Fruit fly (Drosophila melanogaster) whole organism, embryonic: Measurements from ENCODE around the gene VhaAC39-1.

Experiments used
- Abd-B ChIP-seq: fragments of 200-800 bp; sonication (Bioruptor generic); optimal IDR thresholded peaks from 2 replicates; lab custom pipeline; 2018; ENCODE audit warnings: missing biosample characterization, mild to moderate bottlenecking, missing genetic modification characterization, moderate library complexity
- Aef1 ChIP-seq: fragments of 200-800 bp; sonication (Bioruptor generic); IDR thresholded peaks from 3 replicates; pipeline ENCODE4 v1.3.6; 2022; ENCODE audit warnings: missing biosample characterization, missing genetic modification characterization
- Bgb ChIP-seq: fragments of 200-800 bp; sonication (Bioruptor generic); IDR thresholded peaks from 2 replicates; pipeline ENCODE4 v1.3.6; 2022; ENCODE audit warnings: missing biosample characterization, missing genetic modification characterization; ENCODE audit not compliant: partially characterized antibody
- CG10321 ChIP-seq: fragments of 200-800 bp; sonication (Bioruptor generic); IDR thresholded peaks from 2 replicates; pipeline ENCODE4 v1.3.6; 2022; ENCODE audit warnings: missing biosample characterization, missing genetic modification characterization
- CG10979 ChIP-seq: fragments of 200-800 bp; sonication (Bioruptor generic); optimal IDR thresholded peaks from 2 replicates; lab custom pipeline; 2018; ENCODE audit warnings: missing biosample characterization, mild to moderate bottlenecking, missing genetic modification characterization, moderate library complexity
- CG11696 ChIP-seq: fragments of 200-800 bp; sonication (Bioruptor generic); IDR thresholded peaks from 2 replicates; pipeline ENCODE4 v1.3.6; 2022; ENCODE audit warnings: missing biosample characterization, missing genetic modification characterization
- CG15479 ChIP-seq: fragments of 200-800 bp; sonication (Bioruptor generic); optimal IDR thresholded peaks from 3 replicates; lab custom pipeline; 2019; ENCODE audit warnings: missing biosample characterization, mild to moderate bottlenecking, missing genetic modification characterization, moderate library complexity
- CG1647 ChIP-seq: fragments of 200-800 bp; sonication (Bioruptor generic); optimal IDR thresholded peaks from 3 replicates; lab custom pipeline; 2016; ENCODE audit warnings: missing biosample characterization, missing genetic modification characterization
- CG17186 ChIP-seq: fragments of 200-800 bp; sonication (Bioruptor generic); optimal IDR thresholded peaks from 3 replicates; lab custom pipeline; 2017; ENCODE audit warnings: missing biosample characterization, missing genetic modification reagents, missing genetic modification characterization
- CG2199 ChIP-seq: fragments of 200-800 bp; sonication (Bioruptor generic); IDR thresholded peaks from 3 replicates; pipeline ENCODE4 v1.3.6; 2022; ENCODE audit warnings: missing biosample characterization, missing genetic modification characterization
- CG3163 ChIP-seq: fragments of 200-800 bp; sonication (Bioruptor generic); optimal IDR thresholded peaks from 3 replicates; lab custom pipeline; 2016; ENCODE audit warnings: missing biosample characterization, missing genetic modification characterization
- CG32532 ChIP-seq: fragments of 200-800 bp; sonication (Bioruptor generic); IDR thresholded peaks from 2 replicates; pipeline ENCODE4 v1.3.6; 2022; ENCODE audit warnings: missing biosample characterization, missing genetic modification characterization
- CG3847 ChIP-seq: fragments of 200-800 bp; sonication (Bioruptor generic); IDR thresholded peaks from 2 replicates; pipeline ENCODE4 v1.3.6; 2022; ENCODE audit warnings: missing biosample characterization, missing genetic modification characterization
- CG6175 ChIP-seq: fragments of 200-800 bp; sonication (Bioruptor generic); IDR thresholded peaks from 3 replicates; pipeline ENCODE4 v1.3.6; 2022; ENCODE audit warnings: missing biosample characterization, missing genetic modification characterization
- CG6791 ChIP-seq: fragments of 200-800 bp; sonication (Bioruptor generic); IDR thresholded peaks from 3 replicates; pipeline ENCODE4 v1.3.6; 2022; ENCODE audit warnings: missing biosample characterization, missing genetic modification characterization; ENCODE audit not compliant: partially characterized antibody
- CG8478 ChIP-seq: fragments of >200 bp; optimal IDR thresholded peaks from 2 replicates; lab custom pipeline; 2018
- Fer1 ChIP-seq: fragments of 200-800 bp; sonication (Bioruptor generic); optimal IDR thresholded peaks from 2 replicates; lab custom pipeline; 2017; ENCODE audit warnings: missing biosample characterization, mild to moderate bottlenecking, missing genetic modification characterization
- Fer3 ChIP-seq: fragments of 200-800 bp; sonication (Bioruptor generic); optimal IDR thresholded peaks from 2 replicates; lab custom pipeline; 2018; ENCODE audit warnings: missing biosample characterization, mild to moderate bottlenecking, missing genetic modification characterization, moderate library complexity
- H15 ChIP-seq: fragments of 200-800 bp; sonication (Bioruptor generic); IDR thresholded peaks from 3 replicates; pipeline ENCODE4 v1.3.6; 2022; ENCODE audit warnings: missing biosample characterization, missing genetic modification characterization
- HmgD ChIP-seq: fragments of 200-800 bp; sonication (Bioruptor generic); optimal IDR thresholded peaks from 3 replicates; lab custom pipeline; 2016; ENCODE audit warnings: missing biosample characterization, missing genetic modification characterization
- MBD-R2 ChIP-seq: fragments of 200-800 bp; sonication (Bioruptor generic); IDR thresholded peaks from 2 replicates; pipeline ENCODE4 v1.3.6; 2022; ENCODE audit warnings: missing biosample characterization, missing genetic modification characterization
- Med ChIP-seq: fragments of 200-800 bp; sonication (Bioruptor generic); peaks from one replicate; lab custom pipeline; 2016; ENCODE audit warnings: missing biosample characterization, missing genetic modification characterization, mild to moderate bottlenecking, inconsistent platforms, moderate library complexity
- Opbp ChIP-seq: fragments of 200-800 bp; sonication (Bioruptor generic); IDR thresholded peaks from 3 replicates; pipeline ENCODE4 v1.3.6; 2022; ENCODE audit warnings: missing biosample characterization, missing genetic modification characterization; ENCODE audit not compliant: partially characterized antibody
- amos ChIP-seq: fragments of 200-800 bp; sonication (Bioruptor generic); IDR thresholded peaks from 2 replicates; pipeline ENCODE4 v1.3.6; 2022; ENCODE audit warnings: missing biosample characterization, missing genetic modification characterization; ENCODE audit not compliant: partially characterized antibody
- az2 ChIP-seq: fragments of 200-800 bp; sonication (Bioruptor generic); optimal IDR thresholded peaks from 3 replicates; lab custom pipeline; 2016; ENCODE audit warnings: missing biosample characterization, missing genetic modification characterization
- bbx ChIP-seq: fragments of 200-800 bp; sonication (Bioruptor generic); IDR thresholded peaks from 2 replicates; pipeline ENCODE4 v1.3.6; 2022; ENCODE audit warnings: missing biosample characterization, missing genetic modification characterization; ENCODE audit not compliant: partially characterized antibody
- ci ChIP-seq: fragments of 200-800 bp; sonication (Bioruptor generic); IDR thresholded peaks from 3 replicates; pipeline ENCODE4 v1.3.6; 2022; ENCODE audit warnings: missing biosample characterization, missing genetic modification characterization
- dati ChIP-seq: fragments of 200-800 bp; sonication (Bioruptor generic); IDR thresholded peaks from 2 replicates; pipeline ENCODE4 v1.3.6; 2022; ENCODE audit warnings: missing biosample characterization, missing genetic modification characterization
- dimm ChIP-seq: fragments of 200-800 bp; sonication (Bioruptor generic); IDR thresholded peaks from 2 replicates; pipeline ENCODE4 v1.3.6; 2022; ENCODE audit warnings: missing biosample characterization, missing genetic modification characterization
- exex ChIP-seq: fragments of 200-800 bp; sonication (Bioruptor generic); optimal IDR thresholded peaks from 4 replicates; lab custom pipeline; 2018; ENCODE audit warnings: missing biosample characterization, mild to moderate bottlenecking, missing genetic modification characterization, moderate library complexity
- gsb ChIP-seq: fragments of 200-800 bp; sonication (Bioruptor generic); IDR thresholded peaks from 2 replicates; pipeline ENCODE4 v1.3.6; 2022; ENCODE audit warnings: missing biosample characterization, missing genetic modification characterization
- h ChIP-seq: fragments of >200 bp; optimal IDR thresholded peaks from 2 replicates; lab custom pipeline; 2017
- hth ChIP-seq: fragments of >200 bp; optimal IDR thresholded peaks from 2 replicates; lab custom pipeline; 2017; ENCODE audit warnings: inconsistent platforms
- klu ChIP-seq: fragments of 200-800 bp; sonication (Bioruptor generic); IDR thresholded peaks from 2 replicates; pipeline ENCODE4 v1.3.6; 2022; ENCODE audit warnings: missing biosample characterization, missing genetic modification characterization
- kni ChIP-seq: fragments of 200-800 bp; sonication (Bioruptor generic); optimal IDR thresholded peaks from 3 replicates; lab custom pipeline; 2017; ENCODE audit warnings: mild to moderate bottlenecking, missing biosample characterization, missing genetic modification reagents, missing genetic modification characterization
- pros ChIP-seq: fragments of 200-800 bp; sonication (Bioruptor generic); optimal IDR thresholded peaks from 3 replicates; lab custom pipeline; 2019; ENCODE audit warnings: missing biosample characterization, mild to moderate bottlenecking, missing genetic modification characterization, moderate library complexity
- row ChIP-seq: fragments of 200-800 bp; sonication (Bioruptor generic); IDR thresholded peaks from 3 replicates; pipeline ENCODE4 v1.3.6; 2022; ENCODE audit warnings: missing biosample characterization, missing genetic modification characterization
- sc ChIP-seq, 3 experiments: fragments of >200 bp in 2 of 3; fragments of 200-800 bp in 1 of 3; sonication (Bioruptor generic) in 1 of 3; optimal IDR thresholded peaks; 2 replicates in 2 of 3; 3 replicates in 1 of 3; lab custom pipeline; 2017; ENCODE audit warnings: mild to moderate bottlenecking in 1 of 3, missing biosample characterization in 1 of 3, missing genetic modification characterization in 1 of 3, missing genetic modification reagents in 1 of 3
- sens ChIP-seq: fragments of 200-800 bp; sonication (Bioruptor generic); peaks from one replicate; lab custom pipeline; 2016; ENCODE audit warnings: missing biosample characterization, missing genetic modification characterization
- sna ChIP-seq: fragments of 200-800 bp; sonication (Bioruptor generic); IDR thresholded peaks from 2 replicates; pipeline ENCODE4 v1.3.6; 2022; ENCODE audit warnings: missing biosample characterization, missing genetic modification characterization; ENCODE audit not compliant: partially characterized antibody
- sob ChIP-seq: fragments of 200-800 bp; sonication (Bioruptor generic); IDR thresholded peaks from 2 replicates; pipeline ENCODE4 v1.3.6; 2022; ENCODE audit warnings: missing biosample characterization, missing genetic modification characterization
- stwl ChIP-seq: fragments of 200-800 bp; sonication (Bioruptor generic); optimal IDR thresholded peaks from 3 replicates; lab custom pipeline; 2018; ENCODE audit warnings: missing biosample characterization, mild to moderate bottlenecking, missing genetic modification characterization, moderate library complexity
- tio ChIP-seq: fragments of 200-800 bp; sonication (Bioruptor generic); optimal IDR thresholded peaks from 2 replicates; lab custom pipeline; 2017; ENCODE audit warnings: missing biosample characterization, missing genetic modification characterization, inconsistent platforms
- tll ChIP-seq, 2 experiments: fragments of 200-800 bp in 1 of 2; fragments of >200 bp in 1 of 2; sonication (Bioruptor generic) in 1 of 2; optimal IDR thresholded peaks; 2 replicates each; lab custom pipeline; 2017 to 2019; ENCODE audit warnings: missing biosample characterization in 2 of 2, missing genetic modification characterization in 2 of 2, mild to moderate bottlenecking in 1 of 2, moderate library complexity in 1 of 2
- unc-4 ChIP-seq: fragments of 200-800 bp; sonication (Bioruptor generic); IDR thresholded peaks from 2 replicates; pipeline ENCODE4 v1.3.6; 2022; ENCODE audit warnings: missing biosample characterization, missing genetic modification characterization; ENCODE audit not compliant: partially characterized antibody
- vfl ChIP-seq: fragments of 200-800 bp; sonication (Bioruptor generic); optimal IDR thresholded peaks from 2 replicates; lab custom pipeline; 2016; ENCODE audit warnings: missing biosample characterization, missing genetic modification characterization
- vvl ChIP-seq: fragments of 200-800 bp; sonication (Bioruptor generic); IDR thresholded peaks from 2 replicates; pipeline ENCODE4 v1.3.6; 2022; ENCODE audit warnings: missing biosample characterization, missing genetic modification characterization
- zfh1 ChIP-seq: fragments of 200-800 bp; sonication (Bioruptor generic); IDR thresholded peaks from 3 replicates; pipeline ENCODE4 v1.3.6; 2022; ENCODE audit warnings: missing biosample characterization, missing genetic modification characterization

VhaAC39-1 gene

dm6 chrX:3861183-3861582 is 19.4 kb upstream of the VhaAC39-1 start (continued):
- no peak for TF ChIP-seq Fer3 (tag; lab: Kevin White, UChicago)
- TF ChIP-seq CG3847 (GFP tag; lab: Robert Waterston, UW): 0 out of 2 replicates have a peak, but pooled peaks have one; percentile 26
- peak; percentile 43; the same call in 1 of the 3 replicates for TF ChIP-seq zfh1 (GFP tag; lab: Robert Waterston, UW)
- 0 out of 2 replicates have a peak, but pooled peaks have one; percentile 16 for TF ChIP-seq vvl (GFP tag; lab: Robert Waterston, UW)
- TF ChIP-seq CG3163 (GFP tag; lab: Kevin White, UChicago): peak; percentile 5
- TF ChIP-seq CG2199 (GFP tag; lab: Robert Waterston, UW): peak; percentile 81; the same call in 1 of the 3 replicates
- TF ChIP-seq vfl (GFP tag; lab: Kevin White, UChicago): no peak
- no peak for TF ChIP-seq Aef1
- TF ChIP-seq Bgb (GFP tag; lab: Robert Waterston, UW): 0 out of 2 replicates have a peak, but pooled peaks have one; percentile 37
- TF ChIP-seq stwl (tag; lab: Kevin White, UChicago): peak; percentile 46
- 0 out of 3 replicates have a peak, but pooled peaks have one; percentile 43 for TF ChIP-seq ci
- TF ChIP-seq unc-4 (GFP tag; lab: Robert Waterston, UW): no peak
- 0 out of 2 replicates have a peak, but pooled peaks have one; percentile 17 for TF ChIP-seq sob (GFP tag; lab: Robert Waterston, UW)
- no peak for TF ChIP-seq HmgD (GFP tag; lab: Kevin White, UChicago)
- TF ChIP-seq CG10321: peak; percentile 96
- peak; percentile 9 for TF ChIP-seq kni (GFP tag; lab: Kevin White, UChicago)
- no peak for TF ChIP-seq az2 (GFP tag; lab: Kevin White, UChicago)
- no peak for TF ChIP-seq klu
- no peak for TF ChIP-seq sc (optimal IDR thresholded peaks at IDR 0.05; lab: Kevin White, UChicago)
- no peak for TF ChIP-seq sc (GFP tag; optimal IDR thresholded peaks at IDR 0.05; lab: Kevin White, UChicago)
- TF ChIP-seq CG10979: no peak
- no peak for TF ChIP-seq sna (GFP tag; lab: Robert Waterston, UW)
- no peak for TF ChIP-seq h (lab: Kevin White, UChicago)
- 0 out of 3 replicates have a peak, but pooled peaks have one; percentile 19 for TF ChIP-seq CG6175
- peak; percentile 19; the same call in 1 of the 2 replicates for TF ChIP-seq amos
- TF ChIP-seq CG8478 (lab: Kevin White, UChicago): peak; percentile 98
- 0 out of 2 replicates have a peak, but pooled peaks have one; percentile 20 for TF ChIP-seq bbx (GFP tag; lab: Robert Waterston, UW)
- no peak for TF ChIP-seq Fer1 (GFP tag; lab: Kevin White, UChicago)
- no peak for TF ChIP-seq CG11696 (GFP tag; lab: Robert Waterston, UW)
- TF ChIP-seq CG1647 (GFP tag; lab: Kevin White, UChicago): no peak
- no peak for TF ChIP-seq exex (tag; lab: Kevin White, UChicago)
- TF ChIP-seq Opbp: 0 out of 3 replicates have a peak, but pooled peaks have one; percentile 31
- no peak for TF ChIP-seq CG17186 (GFP tag; lab: Kevin White, UChicago)
- peak; percentile 82 for TF ChIP-seq Med
- TF ChIP-seq tll (GFP tag; optimal IDR thresholded peaks at IDR 0.05; lab: Kevin White, UChicago): no peak
- TF ChIP-seq MBD-R2: 0 out of 2 replicates have a peak, but pooled peaks have one; percentile 21
- TF ChIP-seq dati (GFP tag; lab: Robert Waterston, UW): no peak
- TF ChIP-seq sens (GFP tag; lab: Kevin White, UChicago): peak; percentile 42
- peak; percentile 34; the same call in 1 of the 3 replicates for TF ChIP-seq CG6791 (GFP tag; lab: Robert Waterston, UW)
- TF ChIP-seq CG15479 (GFP tag; lab: Kevin White, UChicago): peak; percentile 4
- peak; percentile 82 for TF ChIP-seq pros (GFP tag; lab: Kevin White, UChicago)
- peak; percentile 19; the same call in 1 of the 3 replicates for TF ChIP-seq row
- TF ChIP-seq Abd-B (GFP tag; lab: Kevin White, UChicago): peak; percentile 20
- 0 out of 2 replicates have a peak, but pooled peaks have one; percentile 14 for TF ChIP-seq CG32532 (GFP tag; lab: Robert Waterston, UW)
- TF ChIP-seq hth (lab: Kevin White, UChicago): no peak
- no peak for TF ChIP-seq tio (GFP tag; lab: Kevin White, UChicago)
- TF ChIP-seq gsb (GFP tag; lab: Robert Waterston, UW): no peak
- no peak for TF ChIP-seq H15 (GFP tag; lab: Robert Waterston, UW)
- no peak for TF ChIP-seq dimm (GFP tag; lab: Robert Waterston, UW)
- TF ChIP-seq, all 482 proteins: peak for 36
